Worm (Caenorhabditis elegans) whole organism, L2 larva: Measurements from ENCODE around the gene C35A11.2.

Experiments
- Y55F3AM.14 ChIP-seq: fragments of 200-800 bp; sonication (Bioruptor generic); optimal IDR thresholded peaks from 2 replicates; lab custom pipeline; 2018; ENCODE audit warnings: mild to moderate bottlenecking, missing genetic modification characterization, missing compliant biosample characterization
- ztf-4 ChIP-seq: fragments of 150-350 bp; optimal IDR thresholded peaks from 2 replicates; lab custom pipeline; 2014; ENCODE audit warnings: missing biosample characterization, missing genetic modification characterization

- TF ChIP-seq Y55F3AM.14 (GFP tag; lab: Kevin White, UChicago) (no peak), ztf-4 (tag; lab: Kevin White, UChicago) (no peak)
Observed at ce11 chrV:5408223-5408622, 22.1 kb downstream of the C35A11.2 start, which contains the start of gene C25A6.1.
